Fruit fly (Drosophila melanogaster) S2 (cell line): ENCODE results near the gene tgy.

ENCODE experiments used
- CG8478 ChIP-seq: fragments of >200 bp; optimal IDR thresholded peaks from 2 replicates; lab custom pipeline; 2018
- CTCF ChIP-seq, 2 experiments: fragments of >200 bp; optimal IDR thresholded peaks; 2 replicates each; lab custom pipeline; 2018

The tgy gene

DNA sequence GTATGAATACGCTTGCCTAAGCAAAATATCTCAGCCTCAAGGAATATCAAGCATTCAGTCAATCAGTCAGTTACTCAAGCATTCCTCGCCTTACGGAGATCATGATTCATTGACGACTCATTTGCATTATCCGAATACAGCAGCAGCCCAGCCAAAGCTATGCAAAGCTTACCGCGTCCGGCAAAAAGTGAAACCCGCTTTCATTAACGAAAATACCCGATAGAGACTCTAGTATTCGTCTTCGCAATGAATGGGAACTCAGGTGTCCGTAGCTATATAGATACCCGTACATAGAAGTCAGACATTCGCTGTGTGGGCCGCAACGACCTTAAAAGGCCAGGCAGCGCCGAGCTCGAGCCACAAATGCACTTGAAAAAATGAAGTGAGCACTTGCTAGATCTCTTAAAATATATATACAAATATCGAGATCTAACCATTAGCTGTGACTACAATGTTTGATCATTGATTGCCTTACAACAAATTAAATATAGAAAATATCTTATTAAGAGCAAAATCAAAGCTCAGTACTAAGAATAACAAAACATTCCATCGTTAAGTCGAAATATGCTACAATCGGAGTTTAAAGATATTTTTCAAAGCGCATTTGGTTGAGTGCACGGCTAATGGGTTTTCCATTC lies 17.8 kb upstream of the tgy start:
- TF ChIP-seq CTCF (optimal IDR thresholded peaks at IDR 0.05; lab: Kevin White, UChicago) (no peak), CG8478 (lab: Kevin White, UChicago) (no peak)

DNA sequence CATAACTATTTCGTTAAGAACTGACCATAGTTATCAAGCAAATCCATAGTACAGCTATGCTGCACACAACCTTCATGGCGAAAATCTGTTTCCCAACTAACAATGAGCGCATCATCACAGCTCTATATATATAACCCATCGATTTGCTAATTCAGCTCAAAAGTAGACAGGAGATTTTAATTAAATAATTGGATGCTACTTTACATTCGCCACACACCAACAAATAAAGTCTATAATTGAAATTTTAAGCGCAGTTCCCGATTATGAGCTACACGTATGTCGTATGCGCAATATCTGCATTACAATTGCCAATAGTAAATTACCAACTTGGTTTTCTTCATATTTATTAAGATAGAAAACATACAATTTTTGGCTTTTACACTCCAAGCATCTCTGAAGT lies 8.7 kb upstream of the tgy start, which contains the start of gene Obp18a:
Obp18a (minus strand) TSS at position 101 of the 400 bp plus-strand sequence.
- TF ChIP-seq CTCF (optimal IDR thresholded peaks at IDR 0.05; lab: Kevin White, UChicago) (no peak), CG8478 (lab: Kevin White, UChicago) (no peak)

- TF ChIP-seq CG8478 (lab: Kevin White, UChicago) (no peak), CTCF (optimal IDR thresholded peaks at IDR 0.05; lab: Kevin White, UChicago) (no peak)
Measured at dm6 chrX:19124288-19124687, 2.8 kb downstream of the tgy start, which contains the start of gene CG15882. CG15882 (minus strand) TSS chrX:19124388.

- TF ChIP-seq CG8478 (lab: Kevin White, UChicago) = no peak
- no peak for TF ChIP-seq CTCF (optimal IDR thresholded peaks at IDR 0.05; lab: Kevin White, UChicago)
Measured at dm6 chrX:19120367-19120766, 6.7 kb downstream of the tgy start.

dm6 chrX:19106842-19107557 lies 20.1 kb downstream of the tgy start:
- TF ChIP-seq CTCF (optimal IDR thresholded peaks at IDR 0.05; lab: Kevin White, UChicago) (no peak), CG8478 (lab: Kevin White, UChicago) (no peak)

DNA sequence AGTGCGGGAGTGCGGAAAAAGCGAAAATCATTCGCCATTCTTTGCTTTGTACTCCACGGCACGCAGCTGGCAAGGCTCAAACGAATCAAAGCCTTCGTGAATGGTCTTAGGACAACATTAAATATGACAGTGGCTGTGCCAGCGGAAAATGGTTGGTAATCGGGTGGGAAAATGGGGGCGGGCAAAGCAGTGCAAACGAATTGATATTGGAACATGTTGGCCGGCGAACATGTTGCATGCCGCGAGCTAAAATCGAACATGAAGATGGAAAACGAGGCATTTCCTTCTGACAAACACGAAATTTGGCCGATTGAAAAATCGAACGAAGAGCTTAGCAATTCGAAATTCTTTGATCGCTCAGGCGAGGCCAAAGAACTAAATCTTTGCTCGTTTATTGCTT lies 30.9 kb downstream of the tgy start:
- no peak for TF ChIP-seq CTCF (optimal IDR thresholded peaks at IDR 0.05; lab: Kevin White, UChicago)
- TF ChIP-seq CG8478 (lab: Kevin White, UChicago) = no peak

DNA sequence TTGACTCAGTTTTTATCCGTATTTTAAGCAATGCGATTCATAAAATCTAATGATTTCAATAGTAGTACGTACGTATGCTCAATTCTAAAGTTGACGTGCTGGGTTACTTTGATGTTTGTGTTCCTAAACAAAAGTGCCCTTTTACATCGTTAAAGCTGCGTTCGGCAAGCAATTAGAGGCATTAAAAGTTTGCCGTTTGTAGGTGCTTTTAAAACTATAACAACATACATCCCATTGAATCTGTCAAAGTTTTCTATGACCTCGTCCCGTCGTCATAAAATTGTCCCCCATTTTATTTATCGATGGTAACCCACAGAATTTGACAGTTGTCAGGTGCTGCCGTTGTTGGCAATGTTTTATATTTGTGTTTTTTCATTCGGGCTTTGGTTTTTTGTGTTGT lies 43.9 kb downstream of the tgy start, which contains the start of gene CG7423:
CG7423 (minus strand) TSS at position 101 of the 400 bp plus-strand sequence.
- TF ChIP-seq CTCF (optimal IDR thresholded peaks at IDR 0.05; lab: Kevin White, UChicago) (no peak), CG8478 (lab: Kevin White, UChicago) (no peak)

DNA sequence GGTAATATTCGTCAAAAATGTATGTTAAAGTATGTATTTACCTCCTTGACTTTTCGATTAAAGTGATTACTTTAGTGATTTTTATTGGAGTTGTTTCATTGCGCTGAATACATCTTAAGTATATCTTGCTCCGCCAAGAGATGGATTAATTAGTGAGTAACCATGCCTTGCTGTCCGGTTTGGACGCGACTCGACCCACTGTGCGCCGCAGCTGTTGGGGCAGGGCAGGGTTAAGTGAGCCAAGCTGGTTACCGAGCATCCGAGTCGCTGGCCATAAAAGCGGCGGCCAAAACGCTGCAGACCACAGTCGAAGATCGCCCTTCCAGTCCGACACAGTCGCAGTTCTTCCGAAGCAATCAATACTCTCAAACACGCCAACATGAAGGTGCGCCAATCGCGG lies 45.8 kb downstream of the tgy start, which contains the start of gene CG14191:
CG14191 (plus strand) TSS at position 301 of the 400 bp plus-strand sequence.
- TF ChIP-seq CG8478 (lab: Kevin White, UChicago) (no peak), CTCF (optimal IDR thresholded peaks at IDR 0.05; lab: Kevin White, UChicago) (no peak)

- TF ChIP-seq CTCF (optimal IDR thresholded peaks at IDR 0.05; lab: Kevin White, UChicago) = no peak
- no peak for TF ChIP-seq CG8478 (lab: Kevin White, UChicago)
Measured at dm6 chrX:19077420-19077819, 49.7 kb downstream of the tgy start, which contains the start of gene CG7406. CG7406 (plus strand) TSS chrX:19077720.
